Fruit fly (Drosophila melanogaster): ENCODE results near the gene Cap-D2.

DNA sequence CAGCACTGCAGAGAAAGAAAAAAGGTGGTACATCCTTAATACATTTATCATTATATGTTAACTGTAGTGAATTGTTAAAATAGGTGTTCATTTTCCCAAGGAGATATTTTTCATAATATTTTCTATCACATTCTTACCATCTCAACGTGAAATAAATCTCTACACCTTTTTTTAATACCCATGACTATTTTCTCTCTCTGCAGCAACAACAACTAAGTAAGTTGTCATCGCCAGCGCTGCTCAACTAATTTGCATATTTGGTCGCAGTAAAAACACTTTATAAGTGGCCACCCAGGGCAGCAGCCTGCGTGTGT, 15.0 kb downstream of the Cap-D2 start:
- TF ChIP-seq usp (GFP tag; optimal IDR thresholded peaks at IDR 0.05) (no peak), pan (optimal IDR thresholded peaks at IDR 0.05) (no peak), psq (optimal IDR thresholded peaks at IDR 0.05) (no peak), EcR (GFP tag; optimal IDR thresholded peaks at IDR 0.05) (no peak), Dll (optimal IDR thresholded peaks at IDR 0.05) (no peak), CG8478 (optimal IDR thresholded peaks at IDR 0.05) (no peak)
